Fruit fly (Drosophila melanogaster) whole organism, embryonic: ENCODE measurements around the gene Arpc2.

Experiments used
- Awh ChIP-seq: fragments of 200-800 bp; sonication (Bioruptor generic); IDR thresholded peaks from 2 replicates; pipeline ENCODE4, ENCODE4 v1.3.6; 2022; ENCODE audit warnings: missing biosample characterization, missing genetic modification characterization
- CG11093 ChIP-seq: fragments of 200-800 bp; sonication (Bioruptor generic); IDR thresholded peaks from 3 replicates; pipeline ENCODE4 v1.3.6; 2022; ENCODE audit warnings: missing biosample characterization, missing genetic modification characterization
- CG12071 ChIP-seq: fragments of 200-800 bp; sonication (Bioruptor generic); optimal IDR thresholded peaks from 3 replicates; lab custom pipeline; 2018; ENCODE audit warnings: missing biosample characterization, mild to moderate bottlenecking, missing genetic modification characterization
- CG12299 ChIP-seq: fragments of 200-800 bp; sonication (Bioruptor generic); optimal IDR thresholded peaks from 2 replicates; lab custom pipeline; 2018; ENCODE audit warnings: missing biosample characterization, mild to moderate bottlenecking, missing genetic modification characterization
- CG13424 ChIP-seq: fragments of 200-800 bp; sonication (Bioruptor generic); optimal IDR thresholded peaks from 2 replicates; lab custom pipeline; 2019; ENCODE audit warnings: missing biosample characterization, mild to moderate bottlenecking, missing genetic modification characterization, moderate library complexity
- CG14014 ChIP-seq: fragments of 200-800 bp; sonication (Bioruptor generic); IDR thresholded peaks from 2 replicates; pipeline ENCODE4 v1.3.6; 2022; ENCODE audit warnings: missing biosample characterization, missing genetic modification characterization
- CG15269 ChIP-seq: fragments of 200-800 bp; sonication (Bioruptor generic); optimal IDR thresholded peaks from 2 replicates; lab custom pipeline; 2018; ENCODE audit warnings: missing biosample characterization, mild to moderate bottlenecking, missing genetic modification characterization, moderate library complexity
- CG1602 ChIP-seq: fragments of 200-800 bp; sonication (Bioruptor generic); optimal IDR thresholded peaks from 3 replicates; lab custom pipeline; 2016; ENCODE audit warnings: missing biosample characterization, missing genetic modification characterization
- CG1603 ChIP-seq: fragments of 200-800 bp; sonication (Bioruptor generic); optimal IDR thresholded peaks from 2 replicates; lab custom pipeline; 2019; ENCODE audit warnings: missing biosample characterization, mild to moderate bottlenecking, missing genetic modification characterization, moderate library complexity
- CG17385 ChIP-seq: fragments of 200-800 bp; sonication (Bioruptor generic); optimal IDR thresholded peaks from 3 replicates; lab custom pipeline; 2018; ENCODE audit warnings: missing biosample characterization, mild to moderate bottlenecking, missing genetic modification characterization
- CG17612 ChIP-seq: fragments of 200-800 bp; sonication (Bioruptor generic); IDR thresholded peaks from 2 replicates; pipeline ENCODE4 v1.3.6; 2022; ENCODE audit warnings: missing biosample characterization, missing genetic modification characterization
- CG1832 ChIP-seq: fragments of 200-800 bp; sonication (Bioruptor generic); optimal IDR thresholded peaks from 2 replicates; lab custom pipeline; 2017; ENCODE audit warnings: missing biosample characterization, mild to moderate bottlenecking, missing genetic modification characterization, inconsistent platforms
- CG18599 ChIP-seq: fragments of 200-800 bp; sonication (Bioruptor generic); optimal IDR thresholded peaks from 3 replicates; lab custom pipeline; 2017; ENCODE audit warnings: missing biosample characterization, missing genetic modification characterization, mild to moderate bottlenecking, moderate library complexity, missing genetic modification reagents
- CG2199 ChIP-seq: fragments of 200-800 bp; sonication (Bioruptor generic); IDR thresholded peaks from 3 replicates; pipeline ENCODE4 v1.3.6; 2022; ENCODE audit warnings: missing biosample characterization, missing genetic modification characterization
- CG34224 ChIP-seq: fragments of 200-800 bp; sonication (Bioruptor generic); IDR thresholded peaks from 3 replicates; pipeline ENCODE4 v1.3.6; 2022; ENCODE audit warnings: missing biosample characterization, missing genetic modification characterization; ENCODE audit not compliant: partially characterized antibody
- CG4617 ChIP-seq: fragments of 200-800 bp; sonication (Bioruptor generic); optimal IDR thresholded peaks from 3 replicates; lab custom pipeline; 2016; ENCODE audit warnings: missing biosample characterization, missing genetic modification characterization, borderline replicate concordance
- CG4730 ChIP-seq: fragments of 200-800 bp; sonication (Bioruptor generic); IDR thresholded peaks from 2 replicates; pipeline ENCODE4 v1.3.6; 2022; ENCODE audit warnings: missing biosample characterization, missing genetic modification characterization
- CG7372 ChIP-seq: fragments of 200-800 bp; sonication (Bioruptor generic); IDR thresholded peaks from 2 replicates; pipeline ENCODE4 v1.3.6; 2022; ENCODE audit warnings: missing biosample characterization, missing genetic modification characterization
- CG8765 ChIP-seq: fragments of 200-800 bp; sonication (Bioruptor generic); IDR thresholded peaks from 2 replicates; pipeline ENCODE4 v1.3.6; 2022; ENCODE audit warnings: missing biosample characterization, missing genetic modification characterization
- CG9437 ChIP-seq: fragments of 200-800 bp; sonication (Bioruptor generic); optimal IDR thresholded peaks from 2 replicates; lab custom pipeline; 2018; ENCODE audit warnings: missing biosample characterization, mild to moderate bottlenecking, missing genetic modification characterization
- CG9932 ChIP-seq: fragments of 200-800 bp; sonication (Bioruptor generic); IDR thresholded peaks from 2 replicates; pipeline ENCODE4 v1.3.6; 2022; ENCODE audit warnings: missing biosample characterization, missing genetic modification characterization
- Dip2 ChIP-seq: fragments of 200-800 bp; sonication (Bioruptor generic); IDR thresholded peaks from 2 replicates; pipeline ENCODE4 v1.3.6; 2022; ENCODE audit warnings: missing biosample characterization, missing genetic modification characterization
- Dp ChIP-seq: fragments of 200-800 bp; sonication (Bioruptor generic); optimal IDR thresholded peaks from 2 replicates; lab custom pipeline; 2018; ENCODE audit warnings: missing biosample characterization, mild to moderate bottlenecking, missing genetic modification characterization, moderate library complexity
- Ets65A ChIP-seq: fragments of 200-800 bp; sonication (Bioruptor generic); peaks from one replicate; lab custom pipeline; 2016; ENCODE audit warnings: missing biosample characterization, missing genetic modification characterization
- GATAe ChIP-seq: fragments of 200-800 bp; sonication (Bioruptor generic); conservative IDR thresholded peaks from 2 replicates; pipeline ENCODE4 v1.3.6; 2022; ENCODE audit warnings: missing biosample characterization, missing genetic modification characterization
- HLH3B ChIP-seq: fragments of 200-800 bp; sonication (Bioruptor generic); IDR thresholded peaks from 2 replicates; pipeline ENCODE4 v1.3.6; 2022; ENCODE audit warnings: missing biosample characterization, missing genetic modification characterization
- Hand ChIP-seq: fragments of 200-800 bp; sonication (Bioruptor generic); optimal IDR thresholded peaks from 2 replicates; lab custom pipeline; 2017; ENCODE audit warnings: mild to moderate bottlenecking, missing biosample characterization, missing genetic modification reagents, missing genetic modification characterization
- MTF-1 ChIP-seq: fragments of 200-800 bp; sonication (Bioruptor generic); optimal IDR thresholded peaks from 2 replicates; lab custom pipeline; 2018; ENCODE audit warnings: missing biosample characterization, mild to moderate bottlenecking, missing genetic modification characterization, borderline replicate concordance
- Meics ChIP-seq: fragments of 200-800 bp; sonication (Bioruptor generic); optimal IDR thresholded peaks from 2 replicates; lab custom pipeline; 2017; ENCODE audit warnings: missing biosample characterization, mild to moderate bottlenecking, missing genetic modification characterization
- PHDP ChIP-seq: fragments of 200-800 bp; sonication (Bioruptor generic); optimal IDR thresholded peaks from 3 replicates; lab custom pipeline; 2018; ENCODE audit warnings: missing biosample characterization, mild to moderate bottlenecking, missing genetic modification characterization, moderate library complexity
- Scr ChIP-seq: fragments of 200-800 bp; sonication (Bioruptor generic); IDR thresholded peaks from 2 replicates; pipeline ENCODE4 v1.3.6; 2022; ENCODE audit warnings: missing biosample characterization, missing genetic modification characterization; ENCODE audit not compliant: partially characterized antibody
- Xrp1 ChIP-seq: fragments of 200-800 bp; sonication (Bioruptor generic); IDR thresholded peaks from 2 replicates; pipeline ENCODE4 v1.3.6; 2022; ENCODE audit warnings: missing biosample characterization, missing genetic modification characterization
- YL-1 ChIP-seq: fragments of 200-800 bp; sonication (Bioruptor generic); optimal IDR thresholded peaks from 3 replicates; lab custom pipeline; 2017; ENCODE audit warnings: missing biosample characterization, mild to moderate bottlenecking, missing genetic modification characterization
- az2 ChIP-seq: fragments of 200-800 bp; sonication (Bioruptor generic); optimal IDR thresholded peaks from 3 replicates; lab custom pipeline; 2016; ENCODE audit warnings: missing biosample characterization, missing genetic modification characterization
- bigmax ChIP-seq: fragments of 200-800 bp; sonication (Bioruptor generic); optimal IDR thresholded peaks from 2 replicates; lab custom pipeline; 2018; ENCODE audit warnings: missing biosample characterization, mild to moderate bottlenecking, missing genetic modification characterization
- cas ChIP-seq: fragments of 200-800 bp; sonication (Bioruptor generic); IDR thresholded peaks from 2 replicates; pipeline ENCODE4 v1.3.6; 2022; ENCODE audit warnings: missing biosample characterization, missing genetic modification characterization
- fru ChIP-seq: fragments of >200 bp; optimal IDR thresholded peaks from 2 replicates; lab custom pipeline; 2017
- ftz-f1 ChIP-seq: fragments of 200-800 bp; sonication (Bioruptor generic); optimal IDR thresholded peaks from 2 replicates; lab custom pipeline; 2016; ENCODE audit warnings: missing biosample characterization, missing genetic modification characterization
- gce ChIP-seq: fragments of 200-800 bp; sonication (Bioruptor generic); IDR thresholded peaks from 3 replicates; pipeline ENCODE4 v1.3.6; 2022; ENCODE audit warnings: missing biosample characterization, missing genetic modification characterization
- grn ChIP-seq: fragments of 200-800 bp; sonication (Bioruptor generic); optimal IDR thresholded peaks from 3 replicates; lab custom pipeline; 2017; ENCODE audit warnings: missing biosample characterization, missing genetic modification characterization
- kay ChIP-seq: fragments of 200-800 bp; sonication (Bioruptor generic); optimal IDR thresholded peaks from 2 replicates; lab custom pipeline; 2016; ENCODE audit warnings: missing biosample characterization, missing genetic modification characterization
- lbe ChIP-seq: fragments of 200-800 bp; sonication (Bioruptor generic); optimal IDR thresholded peaks from 2 replicates; lab custom pipeline; 2016; ENCODE audit warnings: missing biosample characterization, mild to moderate bottlenecking, missing genetic modification characterization
- lmd ChIP-seq: fragments of 200-800 bp; sonication (Bioruptor generic); IDR thresholded peaks from 2 replicates; pipeline ENCODE4 v1.3.6; 2022; ENCODE audit warnings: missing biosample characterization, missing genetic modification characterization
- mirr ChIP-seq: fragments of 200-800 bp; sonication (Bioruptor generic); optimal IDR thresholded peaks from 3 replicates; lab custom pipeline; 2018; ENCODE audit warnings: missing biosample characterization, mild to moderate bottlenecking, missing genetic modification characterization
- pan ChIP-seq, 4 experiments: fragments of >200 bp in 3 of 4; fragments of 200-800 bp in 1 of 4; sonication (Bioruptor generic) in 1 of 4; optimal IDR thresholded peaks in 3 of 4; IDR thresholded peaks in 1 of 4; 2 replicates each; pipeline versions ENCODE4 v1.3.6 to Lab custom; 2017 to 2022; ENCODE audit warnings: missing biosample characterization in 2 of 4, missing genetic modification characterization in 2 of 4, mixed read lengths in 1 of 4
- phol ChIP-seq: fragments of 200-800 bp; sonication (Bioruptor generic); optimal IDR thresholded peaks from 3 replicates; lab custom pipeline; 2018; ENCODE audit warnings: missing biosample characterization, mild to moderate bottlenecking, missing genetic modification characterization, moderate library complexity
- pzg ChIP-seq: fragments of 200-800 bp; sonication (Bioruptor generic); optimal IDR thresholded peaks from 3 replicates; lab custom pipeline; 2018; ENCODE audit warnings: missing biosample characterization, mild to moderate bottlenecking, missing genetic modification characterization, moderate library complexity
- tgo ChIP-seq: fragments of 200-800 bp; sonication (Bioruptor generic); IDR thresholded peaks from 3 replicates; pipeline ENCODE4 v1.3.6; 2022; ENCODE audit warnings: missing biosample characterization, missing genetic modification characterization
- vvl ChIP-seq: fragments of 200-800 bp; sonication (Bioruptor generic); IDR thresholded peaks from 2 replicates; pipeline ENCODE4 v1.3.6; 2022; ENCODE audit warnings: missing biosample characterization, missing genetic modification characterization

The Arpc2 gene

DNA sequence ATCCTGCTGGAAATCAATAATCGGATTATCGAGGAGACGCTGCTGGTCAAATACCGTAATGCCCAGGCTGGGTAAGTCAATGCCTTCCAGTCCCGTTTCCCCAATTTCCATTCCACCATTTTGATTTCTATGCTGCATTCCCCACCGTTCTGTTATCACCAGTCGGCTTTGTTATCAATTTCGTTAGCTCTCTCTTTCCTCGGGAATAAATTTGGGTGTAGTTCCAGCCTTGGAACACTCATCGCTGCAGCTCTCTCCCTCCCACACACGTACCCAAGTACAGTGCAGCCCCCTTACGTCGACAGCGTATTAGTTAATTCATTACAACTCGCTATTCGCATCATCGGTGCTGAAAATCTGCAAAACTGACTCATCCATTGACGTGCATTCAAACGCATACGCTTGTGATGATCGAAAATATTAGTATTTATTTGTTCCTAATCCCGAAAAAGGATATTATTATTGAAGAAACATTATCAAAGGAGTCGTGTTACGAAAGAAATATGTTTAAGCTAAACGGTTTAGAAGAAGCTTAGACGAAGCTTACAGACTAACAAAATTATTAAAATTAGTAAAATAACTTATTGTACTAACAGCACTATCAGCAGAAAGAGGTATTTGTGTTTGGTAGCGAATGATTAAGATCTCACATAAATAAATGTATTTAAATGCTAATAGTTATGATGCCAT is 885 bp downstream of the Arpc2 start (continued):
- no peak for TF ChIP-seq Dip2 (GFP tag; lab: Robert Waterston, UW)
- TF ChIP-seq lmd = peak; percentile 22; the same call in 1 of the 2 replicates
- no peak for TF ChIP-seq lbe
- TF ChIP-seq CG18599 (GFP tag; lab: Kevin White, UChicago) = peak; percentile 30
- TF ChIP-seq HLH3B (GFP tag; lab: Robert Waterston, UW) = 0 out of 2 replicates have a peak, but pooled peaks have one; percentile 8
- peak; percentile 13 for TF ChIP-seq az2 (GFP tag; lab: Kevin White, UChicago)
- peak; percentile 84 for TF ChIP-seq ftz-f1
- TF ChIP-seq tgo (GFP tag; lab: Robert Waterston, UW) = peak; percentile 26; the same call in 1 of the 3 replicates
- TF ChIP-seq Scr (GFP tag; lab: Robert Waterston, UW) = no peak
- peak; percentile 72 for TF ChIP-seq kay (GFP tag; lab: Kevin White, UChicago)
- peak; percentile 31 for TF ChIP-seq CG13424 (tag; lab: Kevin White, UChicago)
- TF ChIP-seq Meics (GFP tag; lab: Kevin White, UChicago) = peak; percentile 39
- no peak for TF ChIP-seq bigmax (GFP tag; lab: Kevin White, UChicago)
- peak; percentile 59 for TF ChIP-seq CG14014 (GFP tag; lab: Robert Waterston, UW)
- peak; percentile 28 for TF ChIP-seq CG1603 (tag; lab: Kevin White, UChicago)
- TF ChIP-seq Awh (GFP tag; lab: Robert Waterston, UW) = 0 out of 2 replicates have a peak, but pooled peaks have one; percentile 14
- 0 out of 3 replicates have a peak, but pooled peaks have one; percentile 25 for TF ChIP-seq CG2199 (GFP tag; lab: Robert Waterston, UW)
- TF ChIP-seq cas (GFP tag; lab: Robert Waterston, UW) = no peak
- TF ChIP-seq CG15269 = no peak
- 0 out of 2 replicates have a peak, but pooled peaks have one; percentile 26 for TF ChIP-seq CG4730 (GFP tag; lab: Robert Waterston, UW)
- no peak for TF ChIP-seq CG7372 (GFP tag; lab: Robert Waterston, UW)
- peak; percentile 14 for TF ChIP-seq CG1832
- no peak for TF ChIP-seq gce
- 0 out of 2 replicates have a peak, but pooled peaks have one; percentile 39 for TF ChIP-seq Xrp1 (GFP tag; lab: Robert Waterston, UW)
- TF ChIP-seq vvl (GFP tag; lab: Robert Waterston, UW) = peak; percentile 45
- TF ChIP-seq CG1602 = no peak
- TF ChIP-seq fru = no peak
- no peak for TF ChIP-seq Ets65A (GFP tag; lab: Kevin White, UChicago)
- TF ChIP-seq PHDP (tag; lab: Kevin White, UChicago) = peak; percentile 3
- no peak for TF ChIP-seq Dp (GFP tag; lab: Kevin White, UChicago)
- TF ChIP-seq CG17612 = no peak
- TF ChIP-seq CG12071 (GFP tag; lab: Kevin White, UChicago) = no peak
- no peak for TF ChIP-seq pan (optimal IDR thresholded peaks at IDR 0.05; lab: Kevin White, UChicago)
- TF ChIP-seq pan (GFP tag; optimal IDR thresholded peaks at IDR 0.05 in 1 of 2, IDR thresholded peaks at IDR 0.05 in 1 of 2) = peak in 1 of 2 experiments; percentile 44
- TF ChIP-seq YL-1 (GFP tag; lab: Kevin White, UChicago) = no peak
- TF ChIP-seq pzg (GFP tag; lab: Kevin White, UChicago) = no peak
- peak; percentile 68 for TF ChIP-seq CG17385
- no peak for TF ChIP-seq mirr
- TF ChIP-seq GATAe = peak; percentile 80
- peak; percentile 48 for TF ChIP-seq phol
- peak; percentile 9 for TF ChIP-seq CG12299 (tag; lab: Kevin White, UChicago)
- peak; percentile 32 for TF ChIP-seq grn (GFP tag; lab: Kevin White, UChicago)
- no peak for TF ChIP-seq MTF-1 (GFP tag; lab: Kevin White, UChicago)
- no peak for TF ChIP-seq CG8765
- TF ChIP-seq Hand = no peak
- TF ChIP-seq CG4617 (GFP tag; lab: Kevin White, UChicago) = no peak
- TF ChIP-seq CG9932 = peak; percentile 52; the same call in 1 of the 2 replicates
- TF ChIP-seq CG11093 (GFP tag; lab: Robert Waterston, UW) = 0 out of 3 replicates have a peak, but pooled peaks have one; percentile 12
- no peak for TF ChIP-seq CG34224 (GFP tag; lab: Robert Waterston, UW)
- TF ChIP-seq CG9437 (GFP tag; lab: Kevin White, UChicago) = no peak
